Worm (Caenorhabditis elegans) whole organism, late embryonic: ENCODE data around the gene H37A05.2.

ENCODE experiments used
- C38D4.7 ChIP-seq: fragments of 200-800 bp; sonication (Bioruptor generic); optimal IDR thresholded peaks from 2 replicates; lab custom pipeline; 2018; ENCODE audit warnings: mild to moderate bottlenecking, missing genetic modification characterization, moderate library complexity, missing compliant biosample characterization
- K02D7.2 ChIP-seq: sonication (generic microtip); optimal IDR thresholded peaks from 2 replicates; lab custom pipeline; 2017; ENCODE audit warnings: mild to moderate bottlenecking, missing genetic modification characterization, missing compliant biosample characterization
- K09A11.1 ChIP-seq: sonication (generic microtip); optimal IDR thresholded peaks from 2 replicates; lab custom pipeline; 2017; ENCODE audit warnings: antibody characterized with exemption, mild to moderate bottlenecking, missing genetic modification characterization, missing compliant biosample characterization; ENCODE audit not compliant: insufficient read depth
- T23F11.4 ChIP-seq: fragments of 200-800 bp; sonication (Bioruptor generic); optimal IDR thresholded peaks from 2 replicates; lab custom pipeline; 2018; ENCODE audit warnings: mild to moderate bottlenecking, missing genetic modification characterization, missing compliant biosample characterization
- ceh-19 ChIP-seq: fragments of 200-800 bp; sonication (Bioruptor generic); optimal IDR thresholded peaks from 2 replicates; lab custom pipeline; 2018; ENCODE audit warnings: mild to moderate bottlenecking, missing genetic modification characterization, missing compliant biosample characterization
- ceh-2 ChIP-seq: sonication (generic microtip); optimal IDR thresholded peaks from 2 replicates; lab custom pipeline; 2016; ENCODE audit warnings: missing genotype, missing genetic modification characterization, missing compliant biosample characterization
- ceh-24 ChIP-seq: sonication (generic microtip); optimal IDR thresholded peaks from 2 replicates; lab custom pipeline; 2016; ENCODE audit warnings: mild to moderate bottlenecking, missing genetic modification characterization, missing compliant biosample characterization
- ceh-30 ChIP-seq: fragments of 150-350 bp; optimal IDR thresholded peaks from 2 replicates; lab custom pipeline; 2014; ENCODE audit warnings: missing biosample characterization, missing genetic modification characterization
- ceh-45 ChIP-seq: fragments of 200-800 bp; sonication (Bioruptor generic); IDR thresholded peaks from 2 replicates; pipeline ENCODE4 v1.3.6; 2022; ENCODE audit warnings: missing genetic modification reagents, missing genetic modification characterization, missing compliant biosample characterization
- ceh-6 ChIP-seq: fragments of 200-800 bp; sonication (Bioruptor generic); optimal IDR thresholded peaks from 2 replicates; lab custom pipeline; 2018; ENCODE audit warnings: mild to moderate bottlenecking, missing genetic modification characterization, missing compliant biosample characterization
- che-1 ChIP-seq: sonication (generic microtip); optimal IDR thresholded peaks from 2 replicates; lab custom pipeline; 2016; ENCODE audit warnings: mild to moderate bottlenecking, missing genetic modification characterization, missing compliant biosample characterization
- dmd-4 ChIP-seq: sonication (generic microtip); optimal IDR thresholded peaks from 2 replicates; lab custom pipeline; 2016; ENCODE audit warnings: borderline replicate concordance, missing genetic modification characterization, missing compliant biosample characterization
- elt-2 ChIP-seq: sonication (generic microtip); optimal IDR thresholded peaks from 2 replicates; lab custom pipeline; 2016; ENCODE audit warnings: missing genetic modification reagents, missing genetic modification characterization, missing compliant biosample characterization
- elt-4 ChIP-seq: sonication (generic microtip); optimal IDR thresholded peaks from 2 replicates; lab custom pipeline; 2016; ENCODE audit warnings: missing genetic modification characterization, missing compliant biosample characterization
- ets-4 ChIP-seq: sonication (generic microtip); optimal IDR thresholded peaks from 2 replicates; lab custom pipeline; 2016; ENCODE audit warnings: missing genetic modification characterization, missing compliant biosample characterization
- fkh-10 ChIP-seq: fragments of 150-350 bp; optimal IDR thresholded peaks from 2 replicates; lab custom pipeline; 2014; ENCODE audit warnings: missing biosample characterization, missing genetic modification reagents, missing genetic modification characterization
- gmeb-2 ChIP-seq: sonication (generic microtip); optimal IDR thresholded peaks from 2 replicates; lab custom pipeline; 2016; ENCODE audit warnings: missing genetic modification characterization, inconsistent platforms, missing compliant biosample characterization
- hlh-13 ChIP-seq: fragments of 200-800 bp; sonication (Bioruptor generic); optimal IDR thresholded peaks from 2 replicates; lab custom pipeline; 2018; ENCODE audit warnings: mild to moderate bottlenecking, missing genetic modification characterization, missing compliant biosample characterization
- hlh-6 ChIP-seq: sonication (generic microtip); optimal IDR thresholded peaks from 2 replicates; lab custom pipeline; 2016; ENCODE audit warnings: missing genotype, missing genetic modification characterization, missing compliant biosample characterization
- lin-11 ChIP-seq: fragments of 200-800 bp; sonication (Bioruptor generic); optimal IDR thresholded peaks from 2 replicates; lab custom pipeline; 2018; ENCODE audit warnings: mild to moderate bottlenecking, missing genetic modification characterization, missing compliant biosample characterization
- madf-2 ChIP-seq: sonication (generic microtip); optimal IDR thresholded peaks from 2 replicates; lab custom pipeline; 2017; ENCODE audit warnings: missing genetic modification characterization, missing compliant biosample characterization
- nhr-232 ChIP-seq: sonication (generic microtip); optimal IDR thresholded peaks from 2 replicates; lab custom pipeline; 2016; ENCODE audit warnings: missing genetic modification characterization, missing compliant biosample characterization
- odd-2 ChIP-seq: sonication (generic microtip); optimal IDR thresholded peaks from 2 replicates; lab custom pipeline; 2017; ENCODE audit warnings: antibody characterized with exemption, mild to moderate bottlenecking, missing genetic modification characterization, missing compliant biosample characterization
- pag-3 ChIP-seq: sonication (generic microtip); optimal IDR thresholded peaks from 2 replicates; lab custom pipeline; 2016; ENCODE audit warnings: missing compliant biosample characterization, missing genetic modification characterization, borderline replicate concordance
- pat-9 ChIP-seq: fragments of 200-800 bp; sonication (Bioruptor generic); optimal IDR thresholded peaks from 2 replicates; lab custom pipeline; 2018; ENCODE audit warnings: mild to moderate bottlenecking, missing genetic modification characterization, moderate library complexity, missing compliant biosample characterization
- pha-4 ChIP-seq: fragments of 150-350 bp; optimal IDR thresholded peaks from 2 replicates; lab custom pipeline; 2018; ENCODE audit warnings: missing biosample characterization, missing genetic modification reagents, missing genetic modification characterization
- pqm-1 ChIP-seq: sonication (generic microtip); optimal IDR thresholded peaks from 2 replicates; lab custom pipeline; 2016; ENCODE audit warnings: missing genetic modification characterization, missing compliant biosample characterization
- pros-1 ChIP-seq: fragments of 150-350 bp; optimal IDR thresholded peaks from 2 replicates; lab custom pipeline; 2014; ENCODE audit warnings: missing biosample characterization, missing genetic modification reagents, missing genetic modification characterization
- rnt-1 ChIP-seq: sonication (generic microtip); optimal IDR thresholded peaks from 2 replicates; lab custom pipeline; 2016; ENCODE audit warnings: missing genetic modification characterization, missing compliant biosample characterization
- sox-4 ChIP-seq: sonication (generic microtip); optimal IDR thresholded peaks from 2 replicates; lab custom pipeline; 2017; ENCODE audit warnings: mild to moderate bottlenecking, missing genetic modification characterization, inconsistent platforms, missing compliant biosample characterization
- syd-9 ChIP-seq: sonication (generic microtip); optimal IDR thresholded peaks from 2 replicates; lab custom pipeline; 2016; ENCODE audit warnings: mild to moderate bottlenecking, missing genetic modification characterization, moderate library complexity, missing compliant biosample characterization
- unc-42 ChIP-seq: sonication (generic microtip); optimal IDR thresholded peaks from 2 replicates; lab custom pipeline; 2016; ENCODE audit warnings: missing genotype, missing genetic modification characterization, missing compliant biosample characterization
- unc-55 ChIP-seq: sonication (generic microtip); optimal IDR thresholded peaks from 2 replicates; lab custom pipeline; 2017; ENCODE audit warnings: missing biosample characterization, missing genetic modification reagents, missing genetic modification characterization
- unc-86 ChIP-seq: sonication (generic microtip); optimal IDR thresholded peaks from 2 replicates; lab custom pipeline; 2016; ENCODE audit warnings: missing genetic modification characterization, missing compliant biosample characterization
- zip-5 ChIP-seq: sonication (generic microtip); optimal IDR thresholded peaks from 2 replicates; lab custom pipeline; 2016; ENCODE audit warnings: missing genetic modification characterization, missing compliant biosample characterization

Gene H37A05.2

ce11 chrV:13598370-13598769, 35.7 kb downstream of the H37A05.2 start:
- TF ChIP-seq elt-4 (tag; lab: Kevin White, UChicago) (no peak), pros-1 (tag; lab: Kevin White, UChicago) (no peak), K02D7.2 (no peak), sox-4 (tag; lab: Kevin White, UChicago) (no peak), ceh-30 (tag; lab: Kevin White, UChicago) (no peak), fkh-10 (GFP tag; lab: Kevin White, UChicago) (no peak), ceh-19 (GFP tag; lab: Kevin White, UChicago) (no peak), madf-2 (tag; lab: Kevin White, UChicago) (no peak), unc-86 (tag; lab: Kevin White, UChicago) (no peak), zip-5 (no peak), pat-9 (no peak), pag-3 (tag; lab: Kevin White, UChicago) (no peak)

DNA sequence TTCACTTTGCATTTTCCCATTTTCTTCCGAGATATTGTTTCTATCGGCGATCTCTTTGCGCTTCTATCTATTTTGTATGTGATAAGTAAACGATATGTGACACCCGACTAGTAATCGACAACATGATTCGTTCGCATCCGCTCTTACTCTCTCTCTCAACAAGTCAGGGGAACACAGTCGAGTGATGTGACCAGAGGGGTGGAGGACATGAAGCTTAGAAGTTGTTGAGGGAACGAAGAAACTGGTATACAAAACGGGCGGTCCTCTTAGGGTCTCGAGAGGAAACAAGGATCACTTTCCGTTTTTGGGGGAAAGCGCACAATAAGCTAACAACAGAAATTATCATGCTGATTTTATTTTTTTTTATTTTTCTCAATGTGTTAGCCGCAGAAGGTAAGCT, 41.0 kb downstream of the H37A05.2 start, which contains the start of gene F53F4.4:
Gene F53F4.4 (plus strand): TSS at position 301 of the 400 bp plus-strand sequence.
- TF ChIP-seq T23F11.4 (GFP tag; lab: Kevin White, UChicago): no peak
- TF ChIP-seq K09A11.1: no peak
- no peak for TF ChIP-seq unc-42 (tag; lab: Kevin White, UChicago)
- no peak for TF ChIP-seq pqm-1 (tag; lab: Kevin White, UChicago)
- TF ChIP-seq nhr-232 (tag; lab: Kevin White, UChicago): no peak
- TF ChIP-seq C38D4.7 (GFP tag; lab: Kevin White, UChicago): no peak
- TF ChIP-seq ceh-2 (tag; lab: Kevin White, UChicago): no peak
- no peak for TF ChIP-seq ceh-6
- no peak for TF ChIP-seq ceh-24 (tag; lab: Kevin White, UChicago)

- TF ChIP-seq hlh-6 (tag; lab: Kevin White, UChicago): no peak
- TF ChIP-seq, all 69 proteins: peak for 0
Observed at ce11 chrV:13591504-13592174, 42.4 kb downstream of the H37A05.2 start, which contains the start of gene tbcb-1. Gene tbcb-1 (plus strand): TSS chrV:13592124.

ce11 chrV:13589494-13590176, 44.4 kb downstream of the H37A05.2 start, which contains the start of the genes F53F4.2 and F53F4.18:
Gene F53F4.2 (minus strand): TSS chrV:13589594.
Gene F53F4.18 (plus strand): TSS chrV:13590126.
- no peak for TF ChIP-seq rnt-1 (tag; lab: Kevin White, UChicago)
- TF ChIP-seq gmeb-2 (tag; lab: Kevin White, UChicago): no peak
- TF ChIP-seq ceh-45 (GFP tag; lab: Robert Waterston, UW): no peak
- TF ChIP-seq ets-4 (tag; lab: Kevin White, UChicago): no peak
- no peak for TF ChIP-seq T23F11.4 (GFP tag; lab: Kevin White, UChicago)
- TF ChIP-seq odd-2 (tag; lab: Kevin White, UChicago): no peak
- TF ChIP-seq unc-55 (GFP tag; lab: Kevin White, UChicago): no peak
- no peak for TF ChIP-seq syd-9
- no peak for TF ChIP-seq lin-11 (tag; lab: Kevin White, UChicago)
- TF ChIP-seq elt-2: no peak
- no peak for TF ChIP-seq unc-42 (tag; lab: Kevin White, UChicago)
- TF ChIP-seq pha-4 (tag; lab: Kevin White, UChicago): no peak

DNA sequence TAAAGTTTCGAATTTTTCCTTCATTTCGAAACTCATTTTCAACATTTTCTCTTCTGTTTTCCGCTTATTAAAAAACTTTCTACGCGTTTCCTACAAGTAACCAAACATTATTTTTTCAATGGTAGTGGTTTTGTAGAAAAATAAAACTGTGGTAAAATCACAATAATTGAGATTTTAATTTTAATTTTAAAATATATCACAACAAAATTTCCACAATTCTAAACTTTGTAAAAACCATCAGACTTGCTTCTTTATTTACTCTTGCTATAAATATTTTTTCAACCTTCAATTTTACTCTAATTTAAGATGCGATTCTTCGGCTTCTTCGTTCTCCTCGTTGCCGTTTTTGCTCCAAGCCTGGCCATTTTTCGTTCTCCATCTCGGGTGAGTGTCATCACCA, 46.1 kb downstream of the H37A05.2 start, which contains the start of gene F53F4.17:
Gene F53F4.17 (plus strand): TSS at position 301 of the 400 bp plus-strand sequence.
- TF ChIP-seq fkh-10 (GFP tag; lab: Kevin White, UChicago) (no peak), pat-9 (no peak), dmd-4 (tag; lab: Kevin White, UChicago) (no peak), ets-4 (tag; lab: Kevin White, UChicago) (no peak), hlh-6 (tag; lab: Kevin White, UChicago) (no peak), odd-2 (tag; lab: Kevin White, UChicago) (no peak), che-1 (tag; lab: Kevin White, UChicago) (no peak), rnt-1 (tag; lab: Kevin White, UChicago) (no peak), lin-11 (tag; lab: Kevin White, UChicago) (no peak), hlh-13 (no peak)
